Worm (Caenorhabditis elegans) whole organism, young adult: ENCODE measurements around the gene Y81G3A.4.
"Not testable (repeated sequence)": the region's sequence is repeated elsewhere in the genome, so short reads cannot be mapped to it uniquely, and the experiment has no call there.

Experiments
- D2030.7 ChIP-seq: fragments of 200-800 bp; sonication (Bioruptor generic); IDR thresholded peaks from 2 replicates; pipeline ENCODE4 v1.3.6; 2022; ENCODE audit warnings: missing genetic modification reagents, missing genetic modification characterization, missing compliant biosample characterization
- F10E7.11 ChIP-seq: sonication (generic microtip); optimal IDR thresholded peaks from 2 replicates; lab custom pipeline; 2017; ENCODE audit warnings: mild to moderate bottlenecking, missing genetic modification characterization, moderate library complexity, missing compliant biosample characterization
- F22D6.2 ChIP-seq: sonication (generic microtip); optimal IDR thresholded peaks from 2 replicates; lab custom pipeline; 2016; ENCODE audit warnings: mild to moderate bottlenecking, missing genetic modification characterization, missing compliant biosample characterization
- F23B12.7 ChIP-seq: sonication (generic microtip); optimal IDR thresholded peaks from 2 replicates; lab custom pipeline; 2017; ENCODE audit warnings: missing genetic modification characterization, mild to moderate bottlenecking, missing compliant biosample characterization, antibody characterized with exemption, moderate library complexity; ENCODE audit not compliant: insufficient read depth
- F33H1.4 ChIP-seq: fragments of 200-800 bp; sonication (Bioruptor generic); IDR thresholded peaks from 2 replicates; pipeline ENCODE4 v1.3.6; 2022; ENCODE audit warnings: missing genetic modification reagents, missing genetic modification characterization, missing compliant biosample characterization
- F37B4.10 ChIP-seq: fragments of 200-800 bp; sonication (Bioruptor generic); IDR thresholded peaks from 2 replicates; pipeline ENCODE4 v1.3.6; 2022; ENCODE audit warnings: missing genetic modification characterization, missing compliant biosample characterization
- T26A5.8 ChIP-seq: sonication (generic microtip); optimal IDR thresholded peaks from 2 replicates; lab custom pipeline; 2016; ENCODE audit warnings: missing genetic modification characterization, missing compliant biosample characterization
- aptf-2 ChIP-seq: fragments of 200-800 bp; sonication (Bioruptor generic); conservative IDR thresholded peaks from 2 replicates; pipeline ENCODE4 v1.3.6; 2022; ENCODE audit warnings: missing genetic modification reagents, missing genetic modification characterization, missing compliant biosample characterization
- bed-1 ChIP-seq: fragments of 200-800 bp; sonication (Bioruptor generic); IDR thresholded peaks from 2 replicates; pipeline ENCODE4 v1.3.6; 2022; ENCODE audit warnings: missing genetic modification reagents, missing genetic modification characterization, missing compliant biosample characterization
- cebp-1 ChIP-seq, 2 experiments: fragments of 200-800 bp in 1 of 2; sonication (Bioruptor generic) in 1 of 2; sonication (generic microtip) in 1 of 2; IDR thresholded peaks in 1 of 2; optimal IDR thresholded peaks in 1 of 2; 2 replicates each; pipeline versions ENCODE4 v1.3.6 to Lab custom; 2017 to 2022; ENCODE audit warnings: missing compliant biosample characterization in 2 of 2, missing genetic modification characterization in 2 of 2, mild to moderate bottlenecking in 1 of 2, missing genetic modification reagents in 1 of 2, moderate library complexity in 1 of 2
- ceh-58 ChIP-seq: fragments of 200-800 bp; sonication (Bioruptor generic); IDR thresholded peaks from 2 replicates; pipeline ENCODE4 v1.3.6; 2022; ENCODE audit warnings: missing genetic modification characterization, missing compliant biosample characterization
- dpl-1 ChIP-seq: fragments of 150-350 bp; optimal IDR thresholded peaks from 2 replicates; lab custom pipeline; 2014; ENCODE audit warnings: missing biosample characterization, missing genetic modification reagents, missing genetic modification characterization
- efl-1 ChIP-seq: fragments of 150-350 bp; optimal IDR thresholded peaks from 2 replicates; lab custom pipeline; 2014; ENCODE audit warnings: missing biosample characterization, missing genetic modification reagents, missing genetic modification characterization
- egl-18 ChIP-seq: fragments of 200-800 bp; sonication (Bioruptor generic); IDR thresholded peaks from 2 replicates; pipeline ENCODE4 v1.3.6; 2022; ENCODE audit warnings: missing genetic modification reagents, missing genetic modification characterization, missing compliant biosample characterization
- ekl-4 ChIP-seq: fragments of 200-800 bp; sonication (Bioruptor generic); IDR thresholded peaks from 2 replicates; pipeline ENCODE4 v1.3.6; 2022; ENCODE audit warnings: missing genetic modification reagents, missing genetic modification characterization, missing compliant biosample characterization
- ets-4 ChIP-seq: fragments of 200-800 bp; sonication (Bioruptor generic); optimal IDR thresholded peaks from 2 replicates; lab custom pipeline; 2018; ENCODE audit warnings: mild to moderate bottlenecking, missing genetic modification characterization, missing compliant biosample characterization
- him-1 ChIP-seq: sonication (generic microtip); optimal IDR thresholded peaks from 2 replicates; lab custom pipeline; 2016; ENCODE audit warnings: missing genotype, missing genetic modification reagents, missing genetic modification characterization, missing compliant biosample characterization
- hrde-1 ChIP-seq: sonication (generic microtip); optimal IDR thresholded peaks from 2 replicates; lab custom pipeline; 2016; ENCODE audit warnings: missing genetic modification characterization, mild to moderate bottlenecking, missing compliant biosample characterization, moderate library complexity, missing genotype, missing genetic modification reagents, borderline replicate concordance
- let-526 ChIP-seq: fragments of 200-800 bp; sonication (Bioruptor generic); IDR thresholded peaks from 2 replicates; pipeline ENCODE4 v1.3.6; 2022; ENCODE audit warnings: missing genetic modification reagents, missing genetic modification characterization, missing compliant biosample characterization
- lin-35 ChIP-seq, 3 experiments: fragments of 150-350 bp in 2 of 3; sonication (generic microtip) in 1 of 3; optimal IDR thresholded peaks; 2 replicates each; lab custom pipeline; 2014 to 2018; ENCODE audit warnings: missing biosample characterization in 3 of 3, missing genetic modification characterization in 3 of 3, missing genetic modification reagents in 3 of 3
- lin-54 ChIP-seq: fragments of 200-800 bp; sonication (Bioruptor generic); optimal IDR thresholded peaks from 2 replicates; lab custom pipeline; 2018; ENCODE audit warnings: mild to moderate bottlenecking, missing genetic modification characterization, missing compliant biosample characterization
- madf-3 ChIP-seq: fragments of 200-800 bp; sonication (Bioruptor generic); IDR thresholded peaks from 2 replicates; pipeline ENCODE4 v1.3.6; 2022; ENCODE audit warnings: missing genetic modification reagents, missing genetic modification characterization, missing compliant biosample characterization
- madf-6 ChIP-seq: fragments of 200-800 bp; sonication (Bioruptor generic); IDR thresholded peaks from 2 replicates; pipeline ENCODE4 v1.3.6; 2022; ENCODE audit warnings: missing genetic modification reagents, missing genetic modification characterization, missing compliant biosample characterization
- madf-8 ChIP-seq: fragments of 200-800 bp; sonication (Bioruptor generic); conservative IDR thresholded peaks from 2 replicates; pipeline ENCODE4 v1.3.6; 2022; ENCODE audit warnings: missing genetic modification reagents, missing genetic modification characterization, missing compliant biosample characterization
- nhr-80 ChIP-seq: sonication (generic microtip); optimal IDR thresholded peaks from 2 replicates; lab custom pipeline; 2016; ENCODE audit warnings: missing genetic modification characterization, missing compliant biosample characterization
- repo-1 ChIP-seq: sonication (generic microtip); optimal IDR thresholded peaks from 2 replicates; lab custom pipeline; 2017; ENCODE audit warnings: mild to moderate bottlenecking, missing genetic modification characterization, missing compliant biosample characterization
- snpc-1.3 ChIP-seq: sonication (generic microtip); optimal IDR thresholded peaks from 2 replicates; lab custom pipeline; 2017; ENCODE audit warnings: missing genetic modification characterization, mild to moderate bottlenecking, missing compliant biosample characterization, antibody characterized with exemption, moderate library complexity, missing genotype, missing genetic modification reagents; ENCODE audit not compliant: insufficient read depth
- snpc-4 ChIP-seq, 5 experiments: fragments of 150-350 bp in 1 of 5; sonication (generic microtip) in 4 of 5; optimal IDR thresholded peaks; 2 replicates each; lab custom pipeline; 2014 to 2018; ENCODE audit warnings: missing genetic modification characterization in 5 of 5, missing biosample characterization in 3 of 5, antibody characterized with exemption in 2 of 5, mild to moderate bottlenecking in 2 of 5, missing compliant biosample characterization in 2 of 5, missing genotype in 2 of 5, moderate library complexity in 2 of 5, missing genetic modification reagents in 1 of 5
- tbp1 ChIP-seq: fragments of 200-800 bp; sonication (Bioruptor generic); optimal IDR thresholded peaks from 2 replicates; lab custom pipeline; 2018; ENCODE audit warnings: mild to moderate bottlenecking, missing genetic modification characterization, missing compliant biosample characterization
- tbx-9 ChIP-seq: sonication (generic microtip); optimal IDR thresholded peaks from 2 replicates; lab custom pipeline; 2016; ENCODE audit warnings: borderline replicate concordance, missing genetic modification characterization, inconsistent platforms, missing compliant biosample characterization
- unc-130 ChIP-seq: sonication (generic microtip); optimal IDR thresholded peaks from 2 replicates; lab custom pipeline; 2016; ENCODE audit warnings: missing genetic modification reagents, missing genetic modification characterization, missing compliant biosample characterization
- ztf-18 ChIP-seq: sonication (generic microtip); optimal IDR thresholded peaks from 2 replicates; lab custom pipeline; 2016; ENCODE audit warnings: missing genotype, mild to moderate bottlenecking, missing genetic modification characterization, missing compliant biosample characterization
- ztf-28 ChIP-seq: fragments of 200-800 bp; sonication (Bioruptor generic); IDR thresholded peaks from 2 replicates; pipeline ENCODE4 v1.3.6; 2022; ENCODE audit warnings: missing genetic modification reagents, missing genetic modification characterization, missing compliant biosample characterization
- ztf-6 ChIP-seq: fragments of 200-800 bp; sonication (Bioruptor generic); IDR thresholded peaks from 2 replicates; pipeline ENCODE4 v1.3.6; 2022; ENCODE audit warnings: missing genetic modification reagents, missing genetic modification characterization, missing compliant biosample characterization

Gene Y81G3A.4

ce11 chrII:13080607-13081006 is 10.6 kb upstream of the Y81G3A.4 start, which contains the start of gene Y81G3A.2:
Gene Y81G3A.2 (plus strand): TSS chrII:13080907.
- not testable (repeated sequence) for TF ChIP-seq tbp1 (GFP tag; lab: Kevin White, UChicago); madf-8; F10E7.11

- not testable (repeated sequence) for TF ChIP-seq him-1 (tag; lab: Kevin White, UChicago); bed-1 (GFP tag; lab: Robert Waterston, UW); egl-18 (GFP tag; lab: Robert Waterston, UW)
These were observed 8.8 kb upstream of the Y81G3A.4 start, which contains the start of gene Y81G3A.6 for ce11 chrII:13082403-13082802. Gene Y81G3A.6 (minus strand): TSS chrII:13082503.

ce11 chrII:13083752-13084214 is 7.4 kb upstream of the Y81G3A.4 start, which contains the start of the genes Y81G3A.1 and gcn-2:
Gene Y81G3A.1 (minus strand): TSS chrII:13083926.
Gene gcn-2 (plus strand): TSS chrII:13084164.
- TF ChIP-seq F37B4.10 (GFP tag; lab: Robert Waterston, UW), result no peak
- no peak for TF ChIP-seq repo-1 (tag; lab: Kevin White, UChicago)
- peak; percentile 76 for TF ChIP-seq efl-1 (GFP tag; lab: Kevin White, UChicago)
- TF ChIP-seq tbx-9 (tag; lab: Kevin White, UChicago), result no peak
- peak; percentile 82 for TF ChIP-seq dpl-1
- TF ChIP-seq madf-6 (GFP tag; lab: Robert Waterston, UW), result peak; percentile 42; the same call in 1 of the 2 replicates
- no peak for TF ChIP-seq cebp-1 (GFP tag; IDR thresholded peaks at IDR 0.05; lab: Robert Waterston, UW)
- no peak for TF ChIP-seq cebp-1 (tag; optimal IDR thresholded peaks at IDR 0.05; lab: Kevin White, UChicago)
- peak; percentile 14; the same call in 1 of the 2 replicates for TF ChIP-seq F33H1.4 (GFP tag; lab: Robert Waterston, UW)
- no peak for TF ChIP-seq ztf-28 (GFP tag; lab: Robert Waterston, UW)
- TF ChIP-seq ceh-58 (GFP tag; lab: Robert Waterston, UW), result no peak
- TF ChIP-seq madf-3 (GFP tag; lab: Robert Waterston, UW), result no peak
- no peak for TF ChIP-seq unc-130 (GFP tag; lab: Kevin White, UChicago)
- peak; percentile 88 for TF ChIP-seq lin-54 (GFP tag; lab: Kevin White, UChicago)
- TF ChIP-seq lin-35 (GFP tag; optimal IDR thresholded peaks at IDR 0.05; lab: Kevin White, UChicago), result peak in 1 of 3 experiments; percentile 91
- TF ChIP-seq F22D6.2 (tag; lab: Kevin White, UChicago), result no peak
- TF ChIP-seq let-526 (GFP tag; lab: Robert Waterston, UW), result no peak
- TF ChIP-seq snpc-4 (GFP tag; optimal IDR thresholded peaks at IDR 0.05; lab: Kevin White, UChicago), result no peak
- TF ChIP-seq snpc-4 (tag; optimal IDR thresholded peaks at IDR 0.05; lab: Kevin White, UChicago), result peak in 1 of 4 experiments; percentile 11
- no peak for TF ChIP-seq hrde-1 (tag; lab: Kevin White, UChicago)
- TF ChIP-seq ztf-18 (tag; lab: Kevin White, UChicago), result no peak
- no peak for TF ChIP-seq nhr-80
- no peak for TF ChIP-seq egl-18 (GFP tag; lab: Robert Waterston, UW)

- TF ChIP-seq D2030.7 (GFP tag; lab: Robert Waterston, UW) (no peak), F23B12.7 (no peak), snpc-1.3 (tag; lab: Kevin White, UChicago) (no peak), T26A5.8 (tag; lab: Kevin White, UChicago) (no peak), aptf-2 (GFP tag; lab: Robert Waterston, UW) (no peak), him-1 (tag; lab: Kevin White, UChicago) (no peak), lin-35 (GFP tag; optimal IDR thresholded peaks at IDR 0.05; lab: Kevin White, UChicago) (no peak), F37B4.10 (GFP tag; lab: Robert Waterston, UW) (no peak), ekl-4 (GFP tag; lab: Robert Waterston, UW) (no peak), ztf-6 (GFP tag; lab: Robert Waterston, UW) (no peak), ets-4 (GFP tag; lab: Kevin White, UChicago) (no peak)
These were observed 5.3 kb upstream of the Y81G3A.4 start for ce11 chrII:13085951-13086350.
